Comparison of ENCODE assay signal across 1 worm cellular context in the genomic region with DNA sequence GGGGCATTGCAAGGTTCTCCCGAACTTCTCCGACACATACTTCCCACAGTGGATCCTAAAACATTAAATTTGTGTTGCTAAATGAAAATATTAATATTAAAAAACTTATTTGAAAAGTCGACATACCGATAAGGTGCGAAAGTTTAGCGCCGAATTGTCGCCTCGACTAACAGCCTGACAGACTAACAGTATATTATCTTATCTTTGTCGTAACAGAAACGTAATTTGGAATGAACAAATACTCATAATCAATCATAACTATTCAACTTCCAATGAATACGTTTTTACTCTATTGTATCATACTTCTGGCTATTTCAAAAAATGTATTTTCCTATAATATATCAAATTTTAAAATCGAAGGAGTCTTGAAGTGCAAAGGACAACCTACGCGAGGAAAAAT.
TF ChIP-seq lines count a peak whose summit lies in the region.

A gene (plus strand): TSS at position 205 of the 400 bp plus-strand sequence.

TF ChIP-seq in whole organism, L1 larva, 84 proteins besides CTCF, POLR2A, EP300 and RAD21 (continued from another document):
- TF ChIP-seq Y116A8C.19 (tag; optimal IDR thresholded peaks at IDR 0.05; lab: Kevin White, UChicago; ENCODE audit: borderline replicate concordance), result no peak
- no peak for TF ChIP-seq lin-39 (tag; optimal IDR thresholded peaks at IDR 0.05; lab: Kevin White, UChicago)
- TF ChIP-seq nhr-28 (tag; optimal IDR thresholded peaks at IDR 0.05; lab: Kevin White, UChicago), result no peak
- no peak for TF ChIP-seq aly-2 (tag; optimal IDR thresholded peaks at IDR 0.05; lab: Kevin White, UChicago)
- TF ChIP-seq C04F5.9 (tag; optimal IDR thresholded peaks at IDR 0.05; lab: Kevin White, UChicago), result no peak
- no peak for TF ChIP-seq lin-13 (GFP tag; optimal IDR thresholded peaks at IDR 0.05; lab: Kevin White, UChicago)
- no peak for TF ChIP-seq lin-35 (GFP tag; optimal IDR thresholded peaks at IDR 0.05; lab: Kevin White, UChicago)
- TF ChIP-seq swsn-7 (tag; optimal IDR thresholded peaks at IDR 0.05; lab: Kevin White, UChicago), result no peak
- no peak for TF ChIP-seq mdl-1 (tag; optimal IDR thresholded peaks at IDR 0.05; lab: Kevin White, UChicago)
- no peak for TF ChIP-seq egl-13 (tag; optimal IDR thresholded peaks at IDR 0.05; lab: Kevin White, UChicago)
- TF ChIP-seq lin-14 (GFP tag; optimal IDR thresholded peaks at IDR 0.05; lab: Kevin White, UChicago), result peak; percentile 7
- no peak for TF ChIP-seq ces-1 (GFP tag; optimal IDR thresholded peaks at IDR 0.05; lab: Kevin White, UChicago)
TF ChIP-seq in whole organism, L1 larva: peak in this region for 4.
